Fruit fly (Drosophila melanogaster) whole organism, prepupa: ENCODE measurements around the gene CG6931.

Source experiments
- CG10631 ChIP-seq: fragments of 200-800 bp; sonication (Bioruptor generic); optimal IDR thresholded peaks from 2 replicates; lab custom pipeline; 2016; ENCODE audit warnings: missing biosample characterization, missing genetic modification characterization
- CG10669 ChIP-seq: fragments of 200-800 bp; sonication (Bioruptor generic); optimal IDR thresholded peaks from 3 replicates; lab custom pipeline; 2018; ENCODE audit warnings: missing biosample characterization, mild to moderate bottlenecking, missing genetic modification characterization, moderate library complexity
- CG11294 ChIP-seq: fragments of 200-800 bp; sonication (Bioruptor generic); IDR thresholded peaks from 2 replicates; pipeline ENCODE4 v1.3.6; 2022; ENCODE audit warnings: missing biosample characterization, missing genetic modification characterization
- CG11902 ChIP-seq: fragments of 200-800 bp; sonication (Bioruptor generic); optimal IDR thresholded peaks from 3 replicates; lab custom pipeline; 2016; ENCODE audit warnings: missing biosample characterization, missing genetic modification characterization
- CG15336 ChIP-seq: fragments of 200-800 bp; sonication (Bioruptor generic); IDR thresholded peaks from 2 replicates; pipeline ENCODE4 v1.3.6; 2022; ENCODE audit warnings: missing biosample characterization, missing genetic modification characterization
- CG1621 ChIP-seq: fragments of 200-800 bp; sonication (Bioruptor generic); optimal IDR thresholded peaks from 3 replicates; lab custom pipeline; 2018; ENCODE audit warnings: missing biosample characterization, mild to moderate bottlenecking, missing genetic modification characterization
- CG31627 ChIP-seq: fragments of 200-800 bp; sonication (Bioruptor generic); optimal IDR thresholded peaks from 3 replicates; lab custom pipeline; 2016; ENCODE audit warnings: missing biosample characterization, missing genetic modification characterization
- CG32006 ChIP-seq: fragments of 200-800 bp; sonication (Bioruptor generic); optimal IDR thresholded peaks from 3 replicates; lab custom pipeline; 2017; ENCODE audit warnings: missing biosample characterization, mild to moderate bottlenecking, missing genetic modification characterization
- CG34406 ChIP-seq: fragments of 200-800 bp; sonication (Bioruptor generic); optimal IDR thresholded peaks from 3 replicates; lab custom pipeline; 2016; ENCODE audit warnings: missing biosample characterization, missing genetic modification characterization
- CG3919 ChIP-seq: fragments of 200-800 bp; sonication (Bioruptor generic); optimal IDR thresholded peaks from 3 replicates; lab custom pipeline; 2016; ENCODE audit warnings: missing biosample characterization, missing genetic modification characterization
- CG4318 ChIP-seq: fragments of 200-800 bp; sonication (Bioruptor generic); optimal IDR thresholded peaks from 3 replicates; lab custom pipeline; 2017; ENCODE audit warnings: missing biosample characterization, mild to moderate bottlenecking, missing genetic modification characterization
- CG6276 ChIP-seq: fragments of 200-800 bp; sonication (Bioruptor generic); optimal IDR thresholded peaks from 2 replicates; lab custom pipeline; 2017; ENCODE audit warnings: missing biosample characterization, mild to moderate bottlenecking, missing genetic modification characterization
- CG8319 ChIP-seq: fragments of 200-800 bp; sonication (Bioruptor generic); optimal IDR thresholded peaks from 3 replicates; lab custom pipeline; 2016; ENCODE audit warnings: missing biosample characterization, missing genetic modification characterization
- CG8632 ChIP-seq: fragments of 200-800 bp; sonication (Bioruptor generic); optimal IDR thresholded peaks from 3 replicates; lab custom pipeline; 2016; ENCODE audit warnings: missing biosample characterization, missing genetic modification characterization
- CG9139 ChIP-seq: fragments of 200-800 bp; sonication (Bioruptor generic); optimal IDR thresholded peaks from 3 replicates; lab custom pipeline; 2017; ENCODE audit warnings: missing biosample characterization, mild to moderate bottlenecking, missing genetic modification characterization
- Eip75B ChIP-seq: fragments of 200-800 bp; sonication (Bioruptor generic); optimal IDR thresholded peaks from 3 replicates; lab custom pipeline; 2016; ENCODE audit warnings: missing biosample characterization, missing genetic modification characterization
- Ets96B ChIP-seq: fragments of 200-800 bp; optimal IDR thresholded peaks from 2 replicates; lab custom pipeline; 2019; ENCODE audit warnings: missing biosample characterization, mild to moderate bottlenecking, missing genetic modification characterization, moderate library complexity
- Hr38 ChIP-seq: sonication (Bioruptor generic); optimal IDR thresholded peaks from 2 replicates; lab custom pipeline; 2016; ENCODE audit warnings: missing biosample characterization, missing genetic modification characterization
- Lpt ChIP-seq: fragments of 200-800 bp; sonication (Bioruptor generic); optimal IDR thresholded peaks from 3 replicates; lab custom pipeline; 2016; ENCODE audit warnings: missing biosample characterization, missing genetic modification characterization
- Met ChIP-seq: fragments of 200-800 bp; sonication (Bioruptor generic); optimal IDR thresholded peaks from 3 replicates; lab custom pipeline; 2016; ENCODE audit warnings: missing biosample characterization, missing genetic modification characterization
- Smox ChIP-seq: fragments of 200-800 bp; sonication (Bioruptor generic); optimal IDR thresholded peaks from 3 replicates; lab custom pipeline; 2016; ENCODE audit warnings: missing biosample characterization, missing genetic modification characterization
- Sox102F ChIP-seq: fragments of 200-800 bp; sonication (Bioruptor generic); optimal IDR thresholded peaks from 2 replicates; lab custom pipeline; 2016; ENCODE audit warnings: missing biosample characterization, mild to moderate bottlenecking, missing genetic modification characterization
- Sox15 ChIP-seq: fragments of 200-800 bp; sonication (Bioruptor generic); optimal IDR thresholded peaks from 3 replicates; lab custom pipeline; 2016; ENCODE audit warnings: missing biosample characterization, missing genetic modification characterization
- acj6 ChIP-seq: fragments of 200-800 bp; sonication (Bioruptor generic); optimal IDR thresholded peaks from 3 replicates; lab custom pipeline; 2016; ENCODE audit warnings: missing biosample characterization, missing genetic modification characterization
- cyc ChIP-seq: fragments of 200-800 bp; sonication (Bioruptor generic); optimal IDR thresholded peaks from 3 replicates; lab custom pipeline; 2016; ENCODE audit warnings: missing biosample characterization, missing genetic modification characterization
- dac ChIP-seq: fragments of 200-800 bp; sonication (Bioruptor generic); optimal IDR thresholded peaks from 2 replicates; lab custom pipeline; 2017; ENCODE audit warnings: missing biosample characterization, mild to moderate bottlenecking, missing genetic modification characterization
- dsx ChIP-seq: fragments of 200-800 bp; optimal IDR thresholded peaks from 3 replicates; lab custom pipeline; 2019; ENCODE audit warnings: missing biosample characterization, mild to moderate bottlenecking, missing genetic modification characterization, moderate library complexity; ENCODE audit not compliant: poor library complexity, severe bottlenecking
- esn ChIP-seq: fragments of 200-800 bp; sonication (Bioruptor generic); optimal IDR thresholded peaks from 2 replicates; lab custom pipeline; 2016; ENCODE audit warnings: missing biosample characterization, mild to moderate bottlenecking, missing genetic modification characterization, moderate library complexity
- fd59A ChIP-seq: fragments of 200-800 bp; sonication (Bioruptor generic); optimal IDR thresholded peaks from 2 replicates; lab custom pipeline; 2017; ENCODE audit warnings: missing biosample characterization, mild to moderate bottlenecking, missing genetic modification characterization, missing genetic modification reagents
- fkh ChIP-seq: fragments of 200-800 bp; sonication (Bioruptor generic); optimal IDR thresholded peaks from 3 replicates; lab custom pipeline; 2017; ENCODE audit warnings: missing biosample characterization, mild to moderate bottlenecking, missing genetic modification characterization, moderate library complexity
- lz ChIP-seq: fragments of 200-800 bp; sonication (Bioruptor generic); optimal IDR thresholded peaks from 3 replicates; lab custom pipeline; 2016; ENCODE audit warnings: missing biosample characterization, missing genetic modification characterization
- net ChIP-seq: fragments of 200-800 bp; sonication (Bioruptor generic); optimal IDR thresholded peaks from 3 replicates; lab custom pipeline; 2016; ENCODE audit warnings: missing biosample characterization, missing genetic modification characterization
- salr ChIP-seq, 2 experiments: fragments of 200-800 bp; sonication (Bioruptor generic); optimal IDR thresholded peaks; 3 replicates each; lab custom pipeline; 2016 to 2018; ENCODE audit warnings: missing biosample characterization in 2 of 2, missing genetic modification characterization in 2 of 2, mild to moderate bottlenecking in 1 of 2
- spab ChIP-seq: fragments of 200-800 bp; sonication (Bioruptor generic); optimal IDR thresholded peaks from 2 replicates; lab custom pipeline; 2017; ENCODE audit warnings: missing biosample characterization, mild to moderate bottlenecking, missing genetic modification characterization, missing genetic modification reagents
- ss ChIP-seq, 2 experiments: fragments of 200-800 bp; sonication (Bioruptor generic); optimal IDR thresholded peaks; 2 replicates in 1 of 2; 3 replicates in 1 of 2; lab custom pipeline; 2017 to 2018; ENCODE audit warnings: mild to moderate bottlenecking in 2 of 2, missing biosample characterization in 2 of 2, missing genetic modification characterization in 2 of 2, moderate library complexity in 1 of 2

The CG6931 gene

dm6 chr3L:11975811-11976210 is 14.7 kb upstream of the CG6931 start, which contains the start of gene CG43896:
TSS of gene CG43896 (plus strand) at chr3L:11976111.
- no peak for TF ChIP-seq CG34406 (GFP tag; lab: Kevin White, UChicago)

dm6 chr3L:11984606-11985005 is 5.9 kb upstream of the CG6931 start, which contains the start of gene CG6938:
TSS of gene CG6938 (plus strand) at chr3L:11984906.
- TF ChIP-seq CG11902 (GFP tag; lab: Kevin White, UChicago): no peak
- TF ChIP-seq CG32006 (GFP tag; lab: Kevin White, UChicago): no peak
- no peak for TF ChIP-seq CG11294 (GFP tag; lab: Robert Waterston, UW)
- no peak for TF ChIP-seq CG8319 (GFP tag; lab: Kevin White, UChicago)
- no peak for TF ChIP-seq lz (GFP tag; lab: Kevin White, UChicago)
- no peak for TF ChIP-seq CG31627 (GFP tag; lab: Kevin White, UChicago)
- TF ChIP-seq CG4318 (GFP tag; lab: Kevin White, UChicago): no peak
- no peak for TF ChIP-seq dsx (GFP tag; lab: Kevin White, UChicago)
- no peak for TF ChIP-seq dac (GFP tag; lab: Kevin White, UChicago)
- TF ChIP-seq CG9139 (GFP tag; lab: Kevin White, UChicago): no peak
- TF ChIP-seq CG1621 (tag; lab: Kevin White, UChicago): no peak
- no peak for TF ChIP-seq Eip75B (GFP tag; lab: Kevin White, UChicago)
- TF ChIP-seq Hr38 (GFP tag; lab: Kevin White, UChicago): no peak
- no peak for TF ChIP-seq Sox102F
- TF ChIP-seq CG10631 (GFP tag; lab: Kevin White, UChicago): no peak
- no peak for TF ChIP-seq esn
- no peak for TF ChIP-seq Smox (GFP tag; lab: Kevin White, UChicago)
- TF ChIP-seq CG3919 (GFP tag; lab: Kevin White, UChicago): no peak
- TF ChIP-seq CG15336 (GFP tag; lab: Robert Waterston, UW): no peak
- no peak for TF ChIP-seq Met (GFP tag; lab: Kevin White, UChicago)

dm6 chr3L:11992960-11993359 is 2.4 kb downstream of the CG6931 start, which contains the start of gene viaf:
TSS of gene viaf (minus strand) at chr3L:11993179.
- TF ChIP-seq cyc (GFP tag; lab: Kevin White, UChicago) (peak; percentile 40), CG31627 (GFP tag; lab: Kevin White, UChicago) (peak; percentile 17), CG8632 (no peak), spab (GFP tag; lab: Kevin White, UChicago) (no peak), CG34406 (GFP tag; lab: Kevin White, UChicago) (no peak), Sox15 (peak; percentile 3), CG6276 (no peak), CG10669 (no peak), net (no peak), esn (no peak), CG9139 (GFP tag; lab: Kevin White, UChicago) (no peak), salr (GFP tag; optimal IDR thresholded peaks at IDR 0.05; lab: Kevin White, UChicago) (no peak), CG3919 (GFP tag; lab: Kevin White, UChicago) (no peak), fd59A (GFP tag; lab: Kevin White, UChicago) (no peak), Ets96B (tag; lab: Kevin White, UChicago) (no peak), fkh (GFP tag; lab: Kevin White, UChicago) (no peak), Smox (GFP tag; lab: Kevin White, UChicago) (no peak), acj6 (no peak), ss (GFP tag; optimal IDR thresholded peaks at IDR 0.05; lab: Kevin White, UChicago) (no peak), CG11294 (GFP tag; lab: Robert Waterston, UW) (no peak), CG32006 (GFP tag; lab: Kevin White, UChicago) (no peak)
- TF ChIP-seq, all 60 proteins: peak for 3

- peak; percentile 2 for TF ChIP-seq cyc (GFP tag; lab: Kevin White, UChicago)
- TF ChIP-seq Lpt: no peak
Measured at dm6 chr3L:11997959-11998358, 7.4 kb downstream of the CG6931 start, which contains the start of gene Grip163. TSS of gene Grip163 (minus strand) at chr3L:11998138.
